Worm (Caenorhabditis elegans): ENCODE data around the gene ZK512.1.
A peak's percentile ranks its signal among the peaks of the same experiment; 100 is the strongest.

Gene ZK512.1

DNA sequence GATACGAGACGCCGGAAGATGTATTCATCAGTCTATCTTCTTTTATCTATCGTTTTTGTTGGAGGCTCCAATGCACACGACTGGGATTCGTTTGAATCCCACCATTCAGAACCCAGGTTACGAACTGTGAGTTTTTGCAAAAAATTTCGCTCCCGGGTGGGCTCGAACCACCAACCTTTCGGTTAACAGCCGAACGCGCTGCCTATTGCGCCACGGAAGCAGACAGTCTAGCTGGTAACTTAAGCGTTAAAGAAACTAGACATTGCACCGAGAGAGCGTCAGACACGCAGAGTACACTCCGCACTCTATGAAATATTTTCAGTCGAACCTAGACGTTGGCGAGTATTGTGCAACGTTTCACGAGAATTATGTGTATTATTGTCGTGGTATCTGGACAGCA lies 10.7 kb upstream of the ZK512.1 start:
- no peak for TF ChIP-seq nhr-10 (tag; optimal IDR thresholded peaks at IDR 0.05)
- no peak for TF ChIP-seq nhr-21 (tag; optimal IDR thresholded peaks at IDR 0.05)
- TF ChIP-seq fos-1 (tag; optimal IDR thresholded peaks at IDR 0.05), result peak; percentile 13
- peak; percentile 23 for TF ChIP-seq F13H6.1 (tag; optimal IDR thresholded peaks at IDR 0.05)
- TF ChIP-seq gmeb-1 (tag; optimal IDR thresholded peaks at IDR 0.05), result peak; percentile 56
- TF ChIP-seq sma-3 (GFP tag; optimal IDR thresholded peaks at IDR 0.05), result peak; percentile 4
- peak; percentile 57 for TF ChIP-seq unc-55 (GFP tag; optimal IDR thresholded peaks at IDR 0.05)
- TF ChIP-seq ceh-82 (tag; optimal IDR thresholded peaks at IDR 0.05), result no peak
- TF ChIP-seq nhr-129 (tag; optimal IDR thresholded peaks at IDR 0.05), result peak; percentile 75
- TF ChIP-seq nhr-11 (tag; optimal IDR thresholded peaks at IDR 0.05), result no peak
- TF ChIP-seq ztf-4 (tag; optimal IDR thresholded peaks at IDR 0.05), result no peak
- no peak for TF ChIP-seq nhr-12 (tag; optimal IDR thresholded peaks at IDR 0.05)
- TF ChIP-seq sma-9 (GFP tag; optimal IDR thresholded peaks at IDR 0.05), result peak; percentile 27
- TF ChIP-seq sma-9 (tag; optimal IDR thresholded peaks at IDR 0.05), result no peak
- TF ChIP-seq Y55F3AM.14 (GFP tag; optimal IDR thresholded peaks at IDR 0.05), result peak; percentile 9

DNA sequence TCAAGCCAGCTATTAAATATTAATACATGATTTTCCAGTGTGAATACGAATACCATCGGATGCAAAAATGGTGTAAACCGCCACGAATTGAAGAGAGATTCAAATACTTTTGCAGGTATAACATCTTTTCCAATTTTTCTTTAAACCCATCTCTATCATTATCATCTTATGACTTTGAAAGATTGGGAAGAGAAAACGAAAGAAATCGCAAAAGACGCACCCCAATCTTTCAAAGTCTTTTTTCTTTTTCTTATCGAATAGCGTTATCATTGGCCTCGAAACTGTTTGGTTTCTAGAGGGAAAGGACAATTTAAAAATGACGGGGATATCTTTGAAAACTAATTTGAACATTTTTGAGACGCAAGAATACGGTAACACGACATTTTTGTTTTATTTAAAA lies 9.1 kb upstream of the ZK512.1 start:
- TF ChIP-seq R02D3.7 (tag; optimal IDR thresholded peaks at IDR 0.05) (no peak), sem-4 (tag; optimal IDR thresholded peaks at IDR 0.05) (no peak), aly-2 (tag; optimal IDR thresholded peaks at IDR 0.05) (no peak), gmeb-1 (tag; optimal IDR thresholded peaks at IDR 0.05) (no peak), Y55F3AM.14 (GFP tag; optimal IDR thresholded peaks at IDR 0.05) (no peak), ztf-11 (tag; optimal IDR thresholded peaks at IDR 0.05) (no peak), nhr-23 (tag; optimal IDR thresholded peaks at IDR 0.05) (no peak)

DNA sequence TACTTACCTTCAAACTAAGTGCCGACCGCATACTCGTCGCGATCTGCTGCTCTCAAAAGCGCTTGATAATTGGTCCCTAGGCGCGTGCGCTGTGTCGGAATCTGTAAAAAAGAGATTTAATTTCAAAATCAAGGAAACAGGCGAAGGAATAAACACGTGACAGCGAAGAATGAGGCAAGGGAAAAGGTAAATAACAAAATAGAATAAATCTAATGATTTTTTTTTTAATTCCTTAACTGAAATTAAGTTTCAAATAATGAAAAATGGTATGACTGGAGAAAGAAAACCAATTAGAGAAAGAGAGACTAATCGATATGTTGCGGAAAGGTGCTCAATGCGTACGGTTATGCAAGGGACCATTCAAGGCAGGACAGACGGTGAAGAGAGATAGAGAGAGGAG lies 5.6 kb upstream of the ZK512.1 start, which contains the start of gene cya-1:
Gene cya-1, minus strand, starts transcription at position 101 of the 400 bp plus-strand sequence.
- TF ChIP-seq blmp-1 (tag; optimal IDR thresholded peaks at IDR 0.05; ENCODE audit: insufficient read depth) (no peak), nhr-129 (tag; optimal IDR thresholded peaks at IDR 0.05) (no peak), unc-39 (tag; optimal IDR thresholded peaks at IDR 0.05) (no peak), elt-3 (tag; optimal IDR thresholded peaks at IDR 0.05) (no peak), nhr-10 (tag; optimal IDR thresholded peaks at IDR 0.05) (no peak), sma-9 (GFP tag; optimal IDR thresholded peaks at IDR 0.05) (no peak), sma-9 (tag; optimal IDR thresholded peaks at IDR 0.05) (no peak), ztf-11 (tag; optimal IDR thresholded peaks at IDR 0.05) (no peak), sma-3 (GFP tag; optimal IDR thresholded peaks at IDR 0.05) (no peak)

DNA sequence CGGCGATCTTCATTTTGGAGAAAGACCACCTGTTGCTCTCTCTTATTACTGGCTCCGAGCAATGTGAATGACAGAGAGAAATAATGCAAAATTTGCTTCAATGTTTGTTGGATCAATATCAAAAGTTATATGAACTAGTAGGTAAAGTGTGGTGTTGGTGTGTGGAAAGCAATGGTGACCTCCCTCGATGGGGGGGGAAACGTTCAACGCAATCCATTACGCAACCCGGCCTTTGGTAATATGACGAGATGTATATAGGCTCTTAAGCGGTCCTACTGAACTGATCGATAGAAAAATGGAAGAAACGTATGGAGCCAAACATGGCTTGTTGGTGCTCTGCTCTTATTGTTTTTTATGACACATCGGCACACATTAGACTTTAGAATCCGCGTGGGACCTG lies 5.0 kb upstream of the ZK512.1 start:
- TF ChIP-seq peb-1 (tag; optimal IDR thresholded peaks at IDR 0.05), result no peak
- no peak for TF ChIP-seq sma-3 (GFP tag; optimal IDR thresholded peaks at IDR 0.05)
- no peak for TF ChIP-seq nhr-21 (tag; optimal IDR thresholded peaks at IDR 0.05)
- no peak for TF ChIP-seq nhr-6 (tag; optimal IDR thresholded peaks at IDR 0.05)
- TF ChIP-seq lin-13 (GFP tag; optimal IDR thresholded peaks at IDR 0.05), result no peak
- no peak for TF ChIP-seq mbf-1 (tag; optimal IDR thresholded peaks at IDR 0.05)
- no peak for TF ChIP-seq nhr-11 (tag; optimal IDR thresholded peaks at IDR 0.05)
- no peak for TF ChIP-seq nhr-129 (tag; optimal IDR thresholded peaks at IDR 0.05)
- TF ChIP-seq ceh-16 (tag; optimal IDR thresholded peaks at IDR 0.05), result no peak
- TF ChIP-seq unc-55 (GFP tag; optimal IDR thresholded peaks at IDR 0.05), result no peak
- TF ChIP-seq crh-2 (tag; optimal IDR thresholded peaks at IDR 0.05), result no peak
- no peak for TF ChIP-seq elt-1 (tag; optimal IDR thresholded peaks at IDR 0.05)
- TF ChIP-seq alr-1 (tag; optimal IDR thresholded peaks at IDR 0.05), result no peak
- TF ChIP-seq Y55F3AM.14 (GFP tag; optimal IDR thresholded peaks at IDR 0.05), result no peak
- no peak for TF ChIP-seq nhr-12 (tag; optimal IDR thresholded peaks at IDR 0.05)
- TF ChIP-seq ztf-4 (tag; optimal IDR thresholded peaks at IDR 0.05), result no peak

DNA sequence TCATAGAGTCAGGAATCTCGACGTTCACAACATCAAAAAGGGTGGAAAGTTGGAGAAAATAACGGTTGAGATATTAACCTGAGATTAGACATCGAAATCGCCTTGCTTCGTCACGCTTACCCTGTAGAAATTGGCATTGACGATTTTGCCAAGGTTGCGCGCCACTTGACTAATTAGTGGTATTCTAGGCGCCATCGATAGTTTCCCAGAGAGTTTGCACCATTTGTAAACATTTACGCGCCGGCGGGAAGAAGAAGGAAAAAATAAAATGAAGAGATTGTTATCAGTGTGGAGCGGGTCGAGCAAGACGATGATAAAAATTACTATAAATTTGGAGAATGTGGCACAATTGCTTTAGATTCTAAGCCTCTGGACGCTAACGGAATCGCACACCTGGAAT lies 4.5 kb upstream of the ZK512.1 start:
- TF ChIP-seq dmd-4 (tag; optimal IDR thresholded peaks at IDR 0.05) (no peak), ceh-16 (tag; optimal IDR thresholded peaks at IDR 0.05) (peak; percentile 81), unc-55 (GFP tag; optimal IDR thresholded peaks at IDR 0.05) (no peak), zag-1 (tag; optimal IDR thresholded peaks at IDR 0.05) (no peak)

DNA sequence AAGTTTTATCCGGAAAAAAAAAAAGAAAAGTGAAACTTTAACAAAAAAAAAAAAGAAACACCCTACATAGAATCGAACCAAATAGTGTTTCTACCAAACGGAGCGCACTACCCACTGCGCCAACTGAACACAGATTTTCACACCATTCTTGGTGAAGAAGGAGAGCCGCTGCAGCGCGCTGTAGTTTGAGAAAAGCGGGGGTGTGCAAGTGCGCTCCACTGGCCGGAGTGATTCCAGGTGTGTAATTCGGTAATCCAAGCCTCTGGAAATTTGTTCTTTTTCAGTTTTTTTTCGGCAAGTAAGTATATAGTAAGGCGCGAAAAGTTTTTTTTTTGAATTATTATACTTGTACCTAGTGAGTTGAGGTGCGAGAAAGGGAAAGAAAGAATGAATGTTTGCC lies 3.8 kb upstream of the ZK512.1 start:
- peak; percentile 19 for TF ChIP-seq unc-55 (GFP tag; optimal IDR thresholded peaks at IDR 0.05)

Data from whole organism, L2 larva.